Fruit fly (Drosophila melanogaster) whole organism, embryonic: ENCODE results near the gene CG12171.

Experiments
- Atf6 ChIP-seq: fragments of 200-800 bp; sonication (Bioruptor generic); IDR thresholded peaks from 2 replicates; pipeline ENCODE4 v1.3.6; 2022; ENCODE audit warnings: missing biosample characterization, missing genetic modification characterization
- B-H1 ChIP-seq: fragments of 200-800 bp; sonication (Bioruptor generic); IDR thresholded peaks from 3 replicates; pipeline ENCODE4 v1.3.6; 2022; ENCODE audit warnings: missing biosample characterization, missing genetic modification characterization
- CG11085 ChIP-seq: fragments of 200-800 bp; sonication (Bioruptor generic); IDR thresholded peaks from 2 replicates; pipeline ENCODE4 v1.3.6; 2022; ENCODE audit warnings: missing biosample characterization, missing genetic modification characterization
- CG11398 ChIP-seq: fragments of 200-800 bp; sonication (Bioruptor generic); optimal IDR thresholded peaks from 2 replicates; lab custom pipeline; 2016; ENCODE audit warnings: missing biosample characterization, missing genetic modification characterization
- CG11560 ChIP-seq: fragments of 200-800 bp; sonication (Bioruptor generic); IDR thresholded peaks from 3 replicates; pipeline ENCODE4 v1.3.6; 2022; ENCODE audit warnings: missing biosample characterization, missing genetic modification characterization
- CG11695 ChIP-seq: fragments of 200-800 bp; sonication (Bioruptor generic); IDR thresholded peaks from 3 replicates; pipeline ENCODE4 v1.3.6; 2022; ENCODE audit warnings: missing biosample characterization, missing genetic modification characterization
- CG1233 ChIP-seq: fragments of 200-800 bp; sonication (Bioruptor generic); optimal IDR thresholded peaks from 4 replicates; lab custom pipeline; 2018; ENCODE audit warnings: missing biosample characterization, mild to moderate bottlenecking, missing genetic modification characterization
- CG12769 ChIP-seq: fragments of 200-800 bp; sonication (Bioruptor generic); optimal IDR thresholded peaks from 2 replicates; lab custom pipeline; 2019; ENCODE audit warnings: missing biosample characterization, mild to moderate bottlenecking, missing genetic modification characterization, moderate library complexity
- CG13123 ChIP-seq: fragments of 200-800 bp; sonication (Bioruptor generic); optimal IDR thresholded peaks from 2 replicates; lab custom pipeline; 2016; ENCODE audit warnings: missing biosample characterization, missing genetic modification characterization
- CG13296 ChIP-seq: fragments of 200-800 bp; sonication (Bioruptor generic); optimal IDR thresholded peaks from 3 replicates; lab custom pipeline; 2018; ENCODE audit warnings: missing biosample characterization, mild to moderate bottlenecking, missing genetic modification characterization
- CG14710 ChIP-seq: fragments of 200-800 bp; sonication (Bioruptor generic); optimal IDR thresholded peaks from 3 replicates; lab custom pipeline; 2019; ENCODE audit warnings: missing biosample characterization, mild to moderate bottlenecking, missing genetic modification characterization, moderate library complexity
- CG15696 ChIP-seq: fragments of 200-800 bp; sonication (Bioruptor generic); optimal IDR thresholded peaks from 2 replicates; lab custom pipeline; 2019; ENCODE audit warnings: missing biosample characterization, mild to moderate bottlenecking, missing genetic modification characterization, moderate library complexity
- CG16779 ChIP-seq: fragments of 200-800 bp; sonication (Bioruptor generic); IDR thresholded peaks from 2 replicates; pipeline ENCODE4 v1.3.6; 2022; ENCODE audit warnings: missing biosample characterization, missing genetic modification characterization
- CG17359 ChIP-seq: fragments of 200-800 bp; sonication (Bioruptor generic); optimal IDR thresholded peaks from 3 replicates; lab custom pipeline; 2018; ENCODE audit warnings: missing biosample characterization, mild to moderate bottlenecking, missing genetic modification characterization, moderate library complexity
- CG30431 ChIP-seq: fragments of 200-800 bp; sonication (Bioruptor generic); optimal IDR thresholded peaks from 2 replicates; lab custom pipeline; 2017; ENCODE audit warnings: missing biosample characterization, missing genetic modification characterization
- CG32767 ChIP-seq: fragments of 200-800 bp; sonication (Bioruptor generic); IDR thresholded peaks from 2 replicates; pipeline ENCODE4 v1.3.6; 2022; ENCODE audit warnings: missing biosample characterization, missing genetic modification characterization
- CG6175 ChIP-seq: fragments of 200-800 bp; sonication (Bioruptor generic); IDR thresholded peaks from 3 replicates; pipeline ENCODE4 v1.3.6; 2022; ENCODE audit warnings: missing biosample characterization, missing genetic modification characterization
- CG6765 ChIP-seq: fragments of 200-800 bp; sonication (Bioruptor generic); optimal IDR thresholded peaks from 3 replicates; lab custom pipeline; 2017; ENCODE audit warnings: missing biosample characterization, mild to moderate bottlenecking, missing genetic modification characterization
- CG7963 ChIP-seq: fragments of 200-800 bp; sonication (Bioruptor generic); IDR thresholded peaks from 3 replicates; pipeline ENCODE4 v1.3.6; 2022; ENCODE audit warnings: missing biosample characterization, missing genetic modification characterization; ENCODE audit not compliant: partially characterized antibody
- CG8089 ChIP-seq: fragments of 200-800 bp; sonication (Bioruptor generic); optimal IDR thresholded peaks from 3 replicates; lab custom pipeline; 2016; ENCODE audit warnings: missing biosample characterization, missing genetic modification characterization
- CG8924 ChIP-seq: fragments of 200-800 bp; optimal IDR thresholded peaks from 3 replicates; lab custom pipeline; 2019; ENCODE audit warnings: missing biosample characterization, mild to moderate bottlenecking, missing genetic modification characterization, moderate library complexity
- E2f1 ChIP-seq: fragments of 200-800 bp; sonication (Bioruptor generic); IDR thresholded peaks from 2 replicates; pipeline ENCODE4 v1.3.6; 2022; ENCODE audit warnings: missing biosample characterization, missing genetic modification characterization
- Elba2 ChIP-seq: fragments of 200-800 bp; sonication (Bioruptor generic); optimal IDR thresholded peaks from 3 replicates; lab custom pipeline; 2016; ENCODE audit warnings: missing biosample characterization, missing genetic modification characterization
- Ets65A ChIP-seq: fragments of 200-800 bp; sonication (Bioruptor generic); peaks from one replicate; lab custom pipeline; 2016; ENCODE audit warnings: missing biosample characterization, missing genetic modification characterization
- HLH4C ChIP-seq: fragments of 200-800 bp; sonication (Bioruptor generic); IDR thresholded peaks from 3 replicates; pipeline ENCODE4 v1.3.6; 2022; ENCODE audit warnings: missing biosample characterization, missing genetic modification characterization; ENCODE audit not compliant: partially characterized antibody
- Hr39 ChIP-seq: fragments of >200 bp; optimal IDR thresholded peaks from 2 replicates; lab custom pipeline; 2017
- Hr51 ChIP-seq, 2 experiments: fragments of 200-800 bp; sonication (Bioruptor generic); optimal IDR thresholded peaks; 2 replicates in 1 of 2; 3 replicates in 1 of 2; lab custom pipeline; 2016 to 2018; ENCODE audit warnings: missing biosample characterization in 2 of 2, missing genetic modification characterization in 2 of 2, mild to moderate bottlenecking in 1 of 2, moderate library complexity in 1 of 2
- Nf-YB ChIP-seq: fragments of 200-800 bp; sonication (Bioruptor generic); optimal IDR thresholded peaks from 3 replicates; lab custom pipeline; 2019; ENCODE audit warnings: missing biosample characterization, mild to moderate bottlenecking, missing genetic modification characterization, moderate library complexity
- NfI ChIP-seq: fragments of 200-800 bp; sonication (Bioruptor generic); optimal IDR thresholded peaks from 3 replicates; lab custom pipeline; 2018; ENCODE audit warnings: missing biosample characterization, mild to moderate bottlenecking, missing genetic modification characterization, moderate library complexity
- Ravus ChIP-seq: fragments of 200-800 bp; sonication (Bioruptor generic); IDR thresholded peaks from 2 replicates; pipeline ENCODE4 v1.3.6; 2022; ENCODE audit warnings: missing biosample characterization, missing genetic modification characterization
- Rx ChIP-seq: fragments of 200-800 bp; sonication (Bioruptor generic); IDR thresholded peaks from 2 replicates; pipeline ENCODE4 v1.3.6; 2022; ENCODE audit warnings: missing biosample characterization, missing genetic modification characterization
- Ssrp ChIP-seq: fragments of 200-800 bp; sonication (Bioruptor generic); optimal IDR thresholded peaks from 2 replicates; lab custom pipeline; 2018; ENCODE audit warnings: missing biosample characterization, mild to moderate bottlenecking, missing genetic modification characterization, moderate library complexity
- Taf1 ChIP-seq: fragments of 200-800 bp; sonication (Bioruptor generic); IDR thresholded peaks from 2 replicates; pipeline ENCODE4 v1.3.6; 2022; ENCODE audit warnings: missing biosample characterization, missing genetic modification characterization
- ato ChIP-seq: fragments of 200-800 bp; sonication (Bioruptor generic); IDR thresholded peaks from 2 replicates; pipeline ENCODE4 v1.3.6; 2022; ENCODE audit warnings: missing biosample characterization, missing genetic modification characterization; ENCODE audit not compliant: partially characterized antibody
- caup ChIP-seq: fragments of 200-800 bp; sonication (Bioruptor generic); optimal IDR thresholded peaks from 3 replicates; lab custom pipeline; 2017; ENCODE audit warnings: missing biosample characterization, mild to moderate bottlenecking, missing genetic modification characterization, moderate library complexity; ENCODE audit not compliant: severe bottlenecking
- chif ChIP-seq, 2 experiments: fragments of 200-800 bp; sonication (Bioruptor generic); optimal IDR thresholded peaks; 3 replicates each; lab custom pipeline; 2016; ENCODE audit warnings: missing biosample characterization in 2 of 2, missing genetic modification characterization in 2 of 2
- chinmo ChIP-seq: fragments of 200-800 bp; sonication (Bioruptor generic); IDR thresholded peaks from 4 replicates; pipeline ENCODE4 v1.3.6; 2022; ENCODE audit warnings: missing biosample characterization, missing genetic modification characterization; ENCODE audit not compliant: partially characterized antibody
- ems ChIP-seq: fragments of 200-800 bp; sonication (Bioruptor generic); optimal IDR thresholded peaks from 3 replicates; lab custom pipeline; 2016; ENCODE audit warnings: missing biosample characterization, missing genetic modification characterization
- fu2 ChIP-seq: fragments of 200-800 bp; sonication (Bioruptor generic); optimal IDR thresholded peaks from 2 replicates; lab custom pipeline; 2016; ENCODE audit warnings: missing biosample characterization, missing genetic modification characterization
- jing ChIP-seq: fragments of 200-800 bp; sonication (Bioruptor generic); optimal IDR thresholded peaks from 2 replicates; lab custom pipeline; 2018; ENCODE audit warnings: missing biosample characterization, mild to moderate bottlenecking, missing genetic modification characterization
- klu ChIP-seq: fragments of 200-800 bp; sonication (Bioruptor generic); IDR thresholded peaks from 2 replicates; pipeline ENCODE4 v1.3.6; 2022; ENCODE audit warnings: missing biosample characterization, missing genetic modification characterization
- lilli ChIP-seq: fragments of 200-800 bp; sonication (Bioruptor generic); optimal IDR thresholded peaks from 3 replicates; lab custom pipeline; 2016; ENCODE audit warnings: missing biosample characterization, missing genetic modification characterization
- lola ChIP-seq, 3 experiments: fragments of >200 bp in 2 of 3; fragments of 200-800 bp in 1 of 3; sonication (Bioruptor generic) in 1 of 3; optimal IDR thresholded peaks; 2 replicates each; lab custom pipeline; 2017 to 2019; ENCODE audit warnings: missing biosample characterization in 3 of 3, missing genetic modification characterization in 3 of 3, mild to moderate bottlenecking in 1 of 3, moderate library complexity in 1 of 3
- pzg ChIP-seq: fragments of 200-800 bp; sonication (Bioruptor generic); optimal IDR thresholded peaks from 3 replicates; lab custom pipeline; 2018; ENCODE audit warnings: missing biosample characterization, mild to moderate bottlenecking, missing genetic modification characterization, moderate library complexity
- sd ChIP-seq: fragments of 200-800 bp; sonication (Bioruptor generic); optimal IDR thresholded peaks from 3 replicates; lab custom pipeline; 2018; ENCODE audit warnings: missing biosample characterization, mild to moderate bottlenecking, missing genetic modification characterization, moderate library complexity
- sim ChIP-seq: fragments of 200-800 bp; sonication (Bioruptor generic); IDR thresholded peaks from 2 replicates; pipeline ENCODE4 v1.3.6; 2022; ENCODE audit warnings: missing biosample characterization, missing genetic modification characterization
- sr ChIP-seq: fragments of 200-800 bp; sonication (Bioruptor generic); IDR thresholded peaks from 3 replicates; pipeline ENCODE4 v1.3.6; 2022; ENCODE audit warnings: missing biosample characterization, missing genetic modification characterization
- toy ChIP-seq: fragments of 200-800 bp; sonication (Bioruptor generic); IDR thresholded peaks from 2 replicates; pipeline ENCODE4 v1.3.6; 2022; ENCODE audit warnings: missing biosample characterization, missing genetic modification characterization
- ttk ChIP-seq: fragments of 200-800 bp; sonication (Bioruptor generic); IDR thresholded peaks from 2 replicates; pipeline ENCODE4 v2.1.2; 2022; ENCODE audit warnings: missing biosample characterization, missing genetic modification characterization
- unc-4 ChIP-seq: fragments of 200-800 bp; sonication (Bioruptor generic); IDR thresholded peaks from 2 replicates; pipeline ENCODE4 v1.3.6; 2022; ENCODE audit warnings: missing biosample characterization, missing genetic modification characterization; ENCODE audit not compliant: partially characterized antibody
- wek ChIP-seq: fragments of 200-800 bp; sonication (Bioruptor generic); optimal IDR thresholded peaks from 3 replicates; lab custom pipeline; 2018; ENCODE audit warnings: missing biosample characterization, mild to moderate bottlenecking, missing genetic modification characterization, moderate library complexity

CG12171 gene

DNA sequence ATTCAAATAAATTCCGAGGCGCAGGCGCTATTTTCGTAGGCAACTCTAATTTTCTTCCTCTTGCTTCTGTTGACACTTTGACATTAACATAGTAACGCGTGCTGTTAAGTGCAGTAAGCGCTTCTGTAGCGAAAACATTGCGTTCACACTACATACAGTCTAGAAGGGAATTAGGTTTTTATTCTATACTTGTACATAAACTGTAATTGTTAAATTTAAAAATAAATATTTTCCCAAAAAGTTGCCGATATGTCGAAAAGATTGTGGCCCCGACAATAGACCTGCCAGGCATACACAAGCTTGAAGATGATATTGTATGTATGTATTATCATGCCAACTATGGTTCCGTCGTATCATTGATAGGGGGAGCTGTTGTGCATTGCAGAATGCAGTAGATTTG, 26.9 kb upstream of the CG12171 start, which contains the start of gene asl (continued):
- TF ChIP-seq Elba2 (GFP tag; lab: Kevin White, UChicago) (peak; percentile 96), Ets65A (GFP tag; lab: Kevin White, UChicago) (peak; percentile 94), CG6765 (GFP tag; lab: Kevin White, UChicago) (peak; percentile 5), CG13123 (GFP tag; lab: Kevin White, UChicago) (peak; percentile 62), CG32767 (0 out of 2 replicates have a peak, but pooled peaks have one; percentile 43), Atf6 (GFP tag; lab: Robert Waterston, UW) (peak; percentile 56), chinmo (GFP tag; lab: Robert Waterston, UW) (0 out of 4 replicates have a peak, but pooled peaks have one; percentile 58), Ssrp (tag; lab: Kevin White, UChicago) (peak; percentile 57), unc-4 (GFP tag; lab: Robert Waterston, UW) (no peak), HLH4C (GFP tag; lab: Robert Waterston, UW) (no peak), Ravus (GFP tag; lab: Robert Waterston, UW) (no peak), wek (peak; percentile 50), CG14710 (peak; percentile 88), CG6175 (GFP tag; lab: Robert Waterston, UW) (no peak), Taf1 (GFP tag; lab: Robert Waterston, UW) (no peak), CG11085 (GFP tag; lab: Robert Waterston, UW) (peak; percentile 54; the same call in 1 of the 2 replicates), CG30431 (GFP tag; lab: Kevin White, UChicago) (no peak), chif (GFP tag; optimal IDR thresholded peaks at IDR 0.05; lab: Kevin White, UChicago) (peak; percentile 8 to 59), B-H1 (GFP tag; lab: Robert Waterston, UW) (no peak), sd (tag; lab: Kevin White, UChicago) (peak; percentile 82), CG8089 (GFP tag; lab: Kevin White, UChicago) (peak; percentile 42), CG8924 (tag; lab: Kevin White, UChicago) (peak; percentile 76), ems (GFP tag; lab: Kevin White, UChicago) (peak; percentile 52), CG12769 (tag; lab: Kevin White, UChicago) (peak; percentile 71), lilli (GFP tag; lab: Kevin White, UChicago) (peak; percentile 76), E2f1 (GFP tag; lab: Robert Waterston, UW) (peak; percentile 61), sim (GFP tag; lab: Robert Waterston, UW) (no peak), ttk (GFP tag; lab: Robert Waterston, UW) (no peak), toy (GFP tag; lab: Robert Waterston, UW) (no peak), pzg (GFP tag; lab: Kevin White, UChicago) (peak; percentile 85), CG1233 (GFP tag; lab: Kevin White, UChicago) (peak; percentile 49), lola (GFP tag; optimal IDR thresholded peaks at IDR 0.05; lab: Kevin White, UChicago) (peak in 2 of 3 experiments; percentile 71 to 98), CG7963 (GFP tag; lab: Robert Waterston, UW) (no peak), CG13296 (peak; percentile 52), caup (peak; percentile 54), CG11398 (GFP tag; lab: Kevin White, UChicago) (no peak), CG17359 (tag; lab: Kevin White, UChicago) (peak; percentile 70), fu2 (GFP tag; lab: Kevin White, UChicago) (peak; percentile 31), Nf-YB (GFP tag; lab: Kevin White, UChicago) (peak; percentile 33), CG15696 (tag; lab: Kevin White, UChicago) (peak; percentile 71), NfI (GFP tag; lab: Kevin White, UChicago) (peak; percentile 71), sr (GFP tag; lab: Robert Waterston, UW) (no peak), klu (GFP tag; lab: Robert Waterston, UW) (no peak), ato (GFP tag; lab: Robert Waterston, UW) (no peak), CG16779 (no peak), Rx (GFP tag; lab: Robert Waterston, UW) (peak; percentile 51), Hr39 (no peak), CG11695 (GFP tag; lab: Robert Waterston, UW) (peak; percentile 35; the same call in 1 of the 3 replicates), Hr51 (GFP tag; optimal IDR thresholded peaks at IDR 0.05; lab: Kevin White, UChicago) (no peak), CG11560 (tag; lab: Robert Waterston, UW) (no peak), jing (GFP tag; lab: Kevin White, UChicago) (no peak)
